Worm (Caenorhabditis elegans) whole organism, late embryonic: ENCODE measurements around the gene Y37D8A.29.

Experiments used
- T23F11.4 ChIP-seq: fragments of 200-800 bp; sonication (Bioruptor generic); optimal IDR thresholded peaks from 2 replicates; lab custom pipeline; 2018; ENCODE audit warnings: mild to moderate bottlenecking, missing genetic modification characterization, missing compliant biosample characterization
- ceh-19 ChIP-seq: fragments of 200-800 bp; sonication (Bioruptor generic); optimal IDR thresholded peaks from 2 replicates; lab custom pipeline; 2018; ENCODE audit warnings: mild to moderate bottlenecking, missing genetic modification characterization, missing compliant biosample characterization

DNA sequence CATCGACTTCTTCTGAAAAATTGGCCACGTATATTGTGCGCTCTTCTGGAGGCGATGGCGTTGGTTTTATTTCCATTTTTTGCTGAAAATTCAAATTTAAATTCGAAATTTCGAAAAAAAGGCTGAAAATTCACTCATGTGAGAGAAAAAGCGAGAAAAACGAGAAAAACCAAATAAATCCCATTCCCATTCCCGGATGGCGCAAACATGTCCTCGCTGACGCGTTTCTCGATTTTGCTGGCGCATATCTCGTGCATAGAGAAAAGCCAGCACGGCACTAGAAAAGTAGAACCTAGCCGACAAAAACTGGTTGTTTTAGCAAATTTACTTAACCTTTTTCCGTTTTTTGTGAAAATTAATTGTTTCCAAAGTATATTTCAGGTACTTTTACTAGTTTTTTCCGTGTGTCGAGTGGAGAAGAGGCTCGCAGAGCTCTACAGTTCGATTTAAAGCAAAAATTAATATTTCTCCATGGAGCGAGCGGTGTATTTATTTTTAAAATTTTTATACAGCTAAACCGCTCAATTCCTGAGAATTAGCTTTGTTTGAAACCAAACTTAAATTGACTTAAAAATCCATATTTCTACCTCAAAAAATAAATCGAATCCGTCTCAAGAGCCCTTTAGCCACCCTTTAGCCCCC lies 40.4 kb upstream of the Y37D8A.29 start, which contains the start of gene rbm-7:
- TF ChIP-seq T23F11.4, result no peak
- no peak for TF ChIP-seq ceh-19
